Fruit fly (Drosophila melanogaster): ENCODE measurements around the gene Hers.
A peak's percentile ranks its signal among the peaks of the same experiment; 100 is the strongest.

The Hers gene

dm6 chrX:19897328-19897990 lies 31.5 kb downstream of the Hers start (continued):
- TF ChIP-seq Sry-β (GFP tag; optimal IDR thresholded peaks at IDR 0.05) (peak; percentile 90), Rx (GFP tag; IDR thresholded peaks at IDR 0.05) (no peak), az2 (GFP tag; optimal IDR thresholded peaks at IDR 0.05) (no peak), dmrt11E (tag; optimal IDR thresholded peaks at IDR 0.05) (peak; percentile 3), Taf1 (GFP tag; IDR thresholded peaks at IDR 0.05) (no peak), vvl (GFP tag; IDR thresholded peaks at IDR 0.05) (no peak), CG7556 (GFP tag; optimal IDR thresholded peaks at IDR 0.05) (peak; percentile 18), CG17385 (GFP tag; optimal IDR thresholded peaks at IDR 0.05) (peak; percentile 16), dysf (GFP tag; IDR thresholded peaks at IDR 0.05) (peak; percentile 14; the same call in 1 of the 3 replicates), bowl (GFP tag; IDR thresholded peaks at IDR 0.05) (no peak), ken (GFP tag; IDR thresholded peaks at IDR 0.05) (0 out of 3 replicates have a peak, but pooled peaks have one; percentile 45), H2.0 (GFP tag; IDR thresholded peaks at IDR 0.05) (no peak), z (GFP tag; IDR thresholded peaks at IDR 0.05) (0 out of 3 replicates have a peak, but pooled peaks have one; percentile 14), rib (GFP tag; IDR thresholded peaks at IDR 0.05) (no peak), CG15479 (GFP tag; optimal IDR thresholded peaks at IDR 0.05) (peak; percentile 39), CG8290 (GFP tag; optimal IDR thresholded peaks at IDR 0.05) (no peak), CG8290 (tag; optimal IDR thresholded peaks at IDR 0.05) (peak in 1 of 2 experiments; percentile 19), vnd (GFP tag; IDR thresholded peaks at IDR 0.05; ENCODE audit: partially characterized antibody) (0 out of 3 replicates have a peak, but pooled peaks have one; percentile 9), slp2 (GFP tag; optimal IDR thresholded peaks at IDR 0.05) (no peak)

- TF ChIP-seq CG9437 (GFP tag; optimal IDR thresholded peaks at IDR 0.05) (peak; percentile 78), CG2120 (GFP tag; optimal IDR thresholded peaks at IDR 0.05) (peak; percentile 16), dimm (GFP tag; IDR thresholded peaks at IDR 0.05) (no peak), Chrac-16 (GFP tag; optimal IDR thresholded peaks at IDR 0.05) (no peak), zfh1 (GFP tag; IDR thresholded peaks at IDR 0.05) (no peak), wor (GFP tag; IDR thresholded peaks at IDR 0.05) (no peak), Nf-YC (tag; optimal IDR thresholded peaks at IDR 0.05) (peak; percentile 5), unc-4 (GFP tag; IDR thresholded peaks at IDR 0.05; ENCODE audit: partially characterized antibody) (0 out of 2 replicates have a peak, but pooled peaks have one; percentile 19), ato (GFP tag; IDR thresholded peaks at IDR 0.05; ENCODE audit: partially characterized antibody) (no peak), Meics (GFP tag; optimal IDR thresholded peaks at IDR 0.05) (peak; percentile 21), CG31365 (tag; optimal IDR thresholded peaks at IDR 0.05) (no peak), CG2889 (GFP tag; IDR thresholded peaks at IDR 0.05) (no peak), Oli (tag; optimal IDR thresholded peaks at IDR 0.05) (no peak), phol (tag; optimal IDR thresholded peaks at IDR 0.05) (no peak), en (GFP tag; optimal IDR thresholded peaks at IDR 0.05) (no peak), tin (GFP tag; optimal IDR thresholded peaks at IDR 0.05) (no peak), gcm (GFP tag; optimal IDR thresholded peaks at IDR 0.05) (no peak), CoRest (tag; optimal IDR thresholded peaks at IDR 0.05) (peak; percentile 4), CG16779 (GFP tag; IDR thresholded peaks at IDR 0.05) (no peak), chinmo (GFP tag; IDR thresholded peaks at IDR 0.05; ENCODE audit: partially characterized antibody) (0 out of 4 replicates have a peak, but pooled peaks have one; percentile 8), row (GFP tag; IDR thresholded peaks at IDR 0.05) (peak; percentile 60), CG8924 (tag; optimal IDR thresholded peaks at IDR 0.05) (no peak), CG10321 (GFP tag; IDR thresholded peaks at IDR 0.05) (no peak), CG10209 (GFP tag; optimal IDR thresholded peaks at IDR 0.05) (no peak), NfI (GFP tag; optimal IDR thresholded peaks at IDR 0.05) (no peak), CG11695 (GFP tag; IDR thresholded peaks at IDR 0.05) (peak; percentile 39; the same call in 1 of the 3 replicates), sna (GFP tag; IDR thresholded peaks at IDR 0.05; ENCODE audit: partially characterized antibody) (no peak), BEAF-32 (GFP tag; optimal IDR thresholded peaks at IDR 0.05) (peak; percentile 6), grau (tag; optimal IDR thresholded peaks at IDR 0.05) (peak; percentile 27), Atf6 (GFP tag; IDR thresholded peaks at IDR 0.05) (no peak), CG11504 (tag; optimal IDR thresholded peaks at IDR 0.05) (peak; percentile 15)
Measured at dm6 chrX:19897991-19898473, 32.1 kb downstream of the Hers start.
